Worm (Caenorhabditis elegans): ENCODE data around the gene F44G4.5.

DNA sequence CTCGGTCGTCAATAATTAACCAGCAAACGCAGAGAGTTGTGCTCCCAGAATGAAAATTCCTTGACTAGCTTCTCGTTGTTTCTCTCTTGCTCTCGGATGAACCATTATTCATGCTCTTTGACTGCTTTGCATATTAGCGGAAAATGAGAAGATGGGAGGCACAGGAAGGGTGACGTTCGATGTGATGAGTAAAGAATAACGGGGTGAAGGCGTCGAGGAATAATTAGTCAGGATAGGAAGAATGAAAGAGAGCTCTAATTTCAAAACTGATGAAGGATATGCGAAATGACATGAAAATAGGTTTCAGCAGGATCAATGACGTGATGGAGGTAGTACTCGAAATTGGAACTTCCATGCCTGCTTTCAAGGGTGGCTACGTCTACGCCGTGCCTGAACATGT, 49.0 kb downstream of the F44G4.5 start:
- TF ChIP-seq nhr-76 (tag; optimal IDR thresholded peaks at IDR 0.05), result no peak
- TF ChIP-seq ceh-82 (tag; optimal IDR thresholded peaks at IDR 0.05), result no peak
- TF ChIP-seq Y5F2A.4 (GFP tag; optimal IDR thresholded peaks at IDR 0.05), result no peak
- TF ChIP-seq R02D3.7 (tag; optimal IDR thresholded peaks at IDR 0.05), result no peak
- TF ChIP-seq D1046.2 (GFP tag; IDR thresholded peaks at IDR 0.05), result no peak
- no peak for TF ChIP-seq fkh-10 (GFP tag; optimal IDR thresholded peaks at IDR 0.05)
- TF ChIP-seq sdz-12 (GFP tag; optimal IDR thresholded peaks at IDR 0.05), result no peak
- no peak for TF ChIP-seq ceh-44 (GFP tag; IDR thresholded peaks at IDR 0.05)
- no peak for TF ChIP-seq dmd-6 (GFP tag; IDR thresholded peaks at IDR 0.05)
- no peak for TF ChIP-seq aly-2 (tag; optimal IDR thresholded peaks at IDR 0.05)
- TF ChIP-seq pha-4 (GFP tag; IDR thresholded peaks at IDR 0.05), result no peak
- no peak for TF ChIP-seq pha-4 (tag; optimal IDR thresholded peaks at IDR 0.05)
- TF ChIP-seq madf-9 (GFP tag; conservative IDR thresholded peaks at IDR 0.05), result no peak
- TF ChIP-seq tra-1 (GFP tag; IDR thresholded peaks at IDR 0.05), result no peak
- TF ChIP-seq ces-1 (GFP tag; optimal IDR thresholded peaks at IDR 0.05), result no peak

Measured in whole organism, L4 larva.